Fruit fly (Drosophila melanogaster) whole organism, embryonic: ENCODE measurements around the gene CG17154.

Experiments used
- Aef1 ChIP-seq: fragments of 200-800 bp; sonication (Bioruptor generic); IDR thresholded peaks from 3 replicates; pipeline ENCODE4 v1.3.6; 2022; ENCODE audit warnings: missing biosample characterization, missing genetic modification characterization
- Asciz ChIP-seq: fragments of 200-800 bp; sonication (Bioruptor generic); optimal IDR thresholded peaks from 2 replicates; lab custom pipeline; 2017; ENCODE audit warnings: missing biosample characterization, mild to moderate bottlenecking, missing genetic modification characterization, missing genetic modification reagents
- Atf-2 ChIP-seq: fragments of 200-800 bp; sonication (Bioruptor generic); optimal IDR thresholded peaks from 2 replicates; lab custom pipeline; 2016; ENCODE audit warnings: missing biosample characterization, missing genetic modification characterization
- Awh ChIP-seq: fragments of 200-800 bp; sonication (Bioruptor generic); IDR thresholded peaks from 2 replicates; pipeline ENCODE4, ENCODE4 v1.3.6; 2022; ENCODE audit warnings: missing biosample characterization, missing genetic modification characterization
- Bgb ChIP-seq: fragments of 200-800 bp; sonication (Bioruptor generic); IDR thresholded peaks from 2 replicates; pipeline ENCODE4 v1.3.6; 2022; ENCODE audit warnings: missing biosample characterization, missing genetic modification characterization; ENCODE audit not compliant: partially characterized antibody
- Bteb2 ChIP-seq: fragments of 200-800 bp; sonication (Bioruptor generic); optimal IDR thresholded peaks from 2 replicates; lab custom pipeline; 2016; ENCODE audit warnings: missing biosample characterization, missing genetic modification characterization
- CG10431 ChIP-seq: fragments of 200-800 bp; sonication (Bioruptor generic); optimal IDR thresholded peaks from 3 replicates; lab custom pipeline; 2018; ENCODE audit warnings: missing biosample characterization, mild to moderate bottlenecking, missing genetic modification characterization
- CG11085 ChIP-seq: fragments of 200-800 bp; sonication (Bioruptor generic); IDR thresholded peaks from 2 replicates; pipeline ENCODE4 v1.3.6; 2022; ENCODE audit warnings: missing biosample characterization, missing genetic modification characterization
- CG14860 ChIP-seq: fragments of 200-800 bp; sonication (Bioruptor generic); IDR thresholded peaks from 3 replicates; pipeline ENCODE4 v1.3.6; 2022; ENCODE audit warnings: missing biosample characterization, missing genetic modification characterization; ENCODE audit not compliant: partially characterized antibody
- CG1529 ChIP-seq: fragments of 200-800 bp; sonication (Bioruptor generic); optimal IDR thresholded peaks from 3 replicates; lab custom pipeline; 2018; ENCODE audit warnings: missing biosample characterization, missing genetic modification characterization
- CG16815 ChIP-seq: fragments of 200-800 bp; sonication (Bioruptor generic); optimal IDR thresholded peaks from 3 replicates; lab custom pipeline; 2017; ENCODE audit warnings: missing biosample characterization, mild to moderate bottlenecking, missing genetic modification characterization
- CG16863 ChIP-seq: fragments of 200-800 bp; sonication (Bioruptor generic); optimal IDR thresholded peaks from 3 replicates; lab custom pipeline; 2016; ENCODE audit warnings: missing biosample characterization, missing genetic modification characterization
- CG17361 ChIP-seq: fragments of 200-800 bp; sonication (Bioruptor generic); IDR thresholded peaks from 3 replicates; pipeline ENCODE4 v1.3.6; 2022; ENCODE audit warnings: missing biosample characterization, missing genetic modification characterization
- CG31224 ChIP-seq: fragments of 200-800 bp; sonication (Bioruptor generic); IDR thresholded peaks from 2 replicates; pipeline ENCODE4 v1.3.6; 2022; ENCODE audit warnings: missing biosample characterization, missing genetic modification characterization
- CG3281 ChIP-seq: fragments of 200-800 bp; sonication (Bioruptor generic); optimal IDR thresholded peaks from 3 replicates; lab custom pipeline; 2017; ENCODE audit warnings: missing biosample characterization, mild to moderate bottlenecking, missing genetic modification characterization
- CG3847 ChIP-seq: fragments of 200-800 bp; sonication (Bioruptor generic); IDR thresholded peaks from 2 replicates; pipeline ENCODE4 v1.3.6; 2022; ENCODE audit warnings: missing biosample characterization, missing genetic modification characterization
- CG3995 ChIP-seq: fragments of 200-800 bp; sonication (Bioruptor generic); optimal IDR thresholded peaks from 3 replicates; lab custom pipeline; 2016; ENCODE audit warnings: missing biosample characterization, missing genetic modification characterization
- CG4854 ChIP-seq: fragments of 200-800 bp; sonication (Bioruptor generic); optimal IDR thresholded peaks from 2 replicates; lab custom pipeline; 2016; ENCODE audit warnings: missing biosample characterization, missing genetic modification characterization, inconsistent platforms
- CG6254 ChIP-seq: fragments of 200-800 bp; sonication (Bioruptor generic); optimal IDR thresholded peaks from 3 replicates; lab custom pipeline; 2017; ENCODE audit warnings: mild to moderate bottlenecking, missing biosample characterization, missing genetic modification reagents, missing genetic modification characterization
- CG6683 ChIP-seq: fragments of 200-800 bp; sonication (Bioruptor generic); optimal IDR thresholded peaks from 2 replicates; lab custom pipeline; 2017; ENCODE audit warnings: missing biosample characterization, mild to moderate bottlenecking, missing genetic modification characterization, missing genetic modification reagents
- CG9727 ChIP-seq: fragments of 200-800 bp; sonication (Bioruptor generic); optimal IDR thresholded peaks from 3 replicates; lab custom pipeline; 2017; ENCODE audit warnings: missing biosample characterization, mild to moderate bottlenecking, missing genetic modification characterization
- Deaf1 ChIP-seq: fragments of 200-800 bp; optimal IDR thresholded peaks from 3 replicates; lab custom pipeline; 2019; ENCODE audit warnings: missing biosample characterization, mild to moderate bottlenecking, missing genetic modification characterization, moderate library complexity
- Drgx ChIP-seq: fragments of 200-800 bp; sonication (Bioruptor generic); IDR thresholded peaks from 2 replicates; pipeline ENCODE4 v1.3.6; 2022; ENCODE audit warnings: missing biosample characterization, missing genetic modification characterization
- Gug ChIP-seq: fragments of 200-800 bp; sonication (Bioruptor generic); IDR thresholded peaks from 4 replicates; pipeline ENCODE4 v1.3.6; 2022; ENCODE audit warnings: missing biosample characterization, missing genetic modification characterization
- HHEX ChIP-seq: fragments of 200-800 bp; sonication (Bioruptor generic); optimal IDR thresholded peaks from 3 replicates; lab custom pipeline; 2017; ENCODE audit warnings: missing biosample characterization, mild to moderate bottlenecking, missing genetic modification characterization, missing genetic modification reagents
- Mad ChIP-seq: fragments of 200-800 bp; sonication (Bioruptor generic); optimal IDR thresholded peaks from 2 replicates; lab custom pipeline; 2016; ENCODE audit warnings: missing biosample characterization, missing genetic modification characterization
- Opbp ChIP-seq: fragments of 200-800 bp; sonication (Bioruptor generic); IDR thresholded peaks from 3 replicates; pipeline ENCODE4 v1.3.6; 2022; ENCODE audit warnings: missing biosample characterization, missing genetic modification characterization; ENCODE audit not compliant: partially characterized antibody
- Rx ChIP-seq: fragments of 200-800 bp; sonication (Bioruptor generic); IDR thresholded peaks from 2 replicates; pipeline ENCODE4 v1.3.6; 2022; ENCODE audit warnings: missing biosample characterization, missing genetic modification characterization
- Ssrp ChIP-seq: fragments of 200-800 bp; sonication (Bioruptor generic); optimal IDR thresholded peaks from 2 replicates; lab custom pipeline; 2018; ENCODE audit warnings: missing biosample characterization, mild to moderate bottlenecking, missing genetic modification characterization, moderate library complexity
- Xbp1 ChIP-seq: fragments of 200-800 bp; sonication (Bioruptor generic); optimal IDR thresholded peaks from 3 replicates; lab custom pipeline; 2016; ENCODE audit warnings: missing biosample characterization, mild to moderate bottlenecking, missing genetic modification characterization
- Xrp1 ChIP-seq: fragments of 200-800 bp; sonication (Bioruptor generic); IDR thresholded peaks from 2 replicates; pipeline ENCODE4 v1.3.6; 2022; ENCODE audit warnings: missing biosample characterization, missing genetic modification characterization
- bsh ChIP-seq, 2 experiments: fragments of 200-800 bp; sonication (Bioruptor generic); optimal IDR thresholded peaks; 2 replicates each; lab custom pipeline; 2017 to 2018; ENCODE audit warnings: mild to moderate bottlenecking in 2 of 2, missing biosample characterization in 2 of 2, missing genetic modification characterization in 2 of 2, moderate library complexity in 1 of 2
- chif ChIP-seq, 2 experiments: fragments of 200-800 bp; sonication (Bioruptor generic); optimal IDR thresholded peaks; 3 replicates each; lab custom pipeline; 2016; ENCODE audit warnings: missing biosample characterization in 2 of 2, missing genetic modification characterization in 2 of 2
- crol ChIP-seq: fragments of 200-800 bp; sonication (Bioruptor generic); IDR thresholded peaks from 2 replicates; pipeline ENCODE4 v1.3.6; 2022; ENCODE audit warnings: missing biosample characterization, missing genetic modification characterization
- dan ChIP-seq: fragments of 200-800 bp; sonication (Bioruptor generic); IDR thresholded peaks from 2 replicates; pipeline ENCODE4 v1.3.6; 2022; ENCODE audit warnings: missing biosample characterization, missing genetic modification characterization
- fd102C ChIP-seq: fragments of 200-800 bp; sonication (Bioruptor generic); optimal IDR thresholded peaks from 2 replicates; lab custom pipeline; 2018; ENCODE audit warnings: missing biosample characterization, mild to moderate bottlenecking, missing genetic modification characterization, moderate library complexity
- lov ChIP-seq, 2 experiments: fragments of 200-800 bp in 1 of 2; fragments of >200 bp in 1 of 2; sonication (Bioruptor generic) in 1 of 2; IDR thresholded peaks in 1 of 2; optimal IDR thresholded peaks in 1 of 2; 2 replicates in 1 of 2; 3 replicates in 1 of 2; pipeline versions ENCODE4 v1.3.6 to Lab custom; 2017 to 2022; ENCODE audit warnings: missing biosample characterization in 1 of 2, missing genetic modification characterization in 1 of 2
- mld ChIP-seq: fragments of 200-800 bp; sonication (Bioruptor generic); IDR thresholded peaks from 3 replicates; pipeline ENCODE4 v1.3.6; 2022; ENCODE audit warnings: missing biosample characterization, missing genetic modification characterization; ENCODE audit not compliant: partially characterized antibody
- nom ChIP-seq: fragments of 200-800 bp; sonication (Bioruptor generic); optimal IDR thresholded peaks from 2 replicates; lab custom pipeline; 2017; ENCODE audit warnings: missing biosample characterization, missing genetic modification characterization, mild to moderate bottlenecking, moderate library complexity, missing genetic modification reagents
- org-1 ChIP-seq: fragments of 200-800 bp; sonication (Bioruptor generic); optimal IDR thresholded peaks from 2 replicates; lab custom pipeline; 2017; ENCODE audit warnings: missing biosample characterization, missing genetic modification characterization
- peb ChIP-seq: fragments of 200-800 bp; sonication (Bioruptor generic); IDR thresholded peaks from 2 replicates; pipeline ENCODE4 v1.3.6; 2022; ENCODE audit warnings: missing biosample characterization, missing genetic modification characterization
- sc ChIP-seq, 3 experiments: fragments of >200 bp in 2 of 3; fragments of 200-800 bp in 1 of 3; sonication (Bioruptor generic) in 1 of 3; optimal IDR thresholded peaks; 2 replicates in 2 of 3; 3 replicates in 1 of 3; lab custom pipeline; 2017; ENCODE audit warnings: mild to moderate bottlenecking in 1 of 3, missing biosample characterization in 1 of 3, missing genetic modification characterization in 1 of 3, missing genetic modification reagents in 1 of 3
- scrt ChIP-seq: fragments of 200-800 bp; sonication (Bioruptor generic); optimal IDR thresholded peaks from 2 replicates; lab custom pipeline; 2018; ENCODE audit warnings: missing biosample characterization, mild to moderate bottlenecking, missing genetic modification characterization, moderate library complexity
- slbo ChIP-seq: fragments of 200-800 bp; sonication (Bioruptor generic); IDR thresholded peaks from 2 replicates; pipeline ENCODE4 v1.3.6; 2022; ENCODE audit warnings: missing biosample characterization, missing genetic modification characterization
- slou ChIP-seq: fragments of 200-800 bp; sonication (Bioruptor generic); optimal IDR thresholded peaks from 3 replicates; lab custom pipeline; 2016; ENCODE audit warnings: missing biosample characterization, missing genetic modification characterization
- tap ChIP-seq: fragments of 200-800 bp; optimal IDR thresholded peaks from 3 replicates; lab custom pipeline; 2019; ENCODE audit warnings: missing biosample characterization, mild to moderate bottlenecking, missing genetic modification characterization, moderate library complexity
- tin ChIP-seq: fragments of 200-800 bp; sonication (Bioruptor generic); optimal IDR thresholded peaks from 3 replicates; lab custom pipeline; 2016; ENCODE audit warnings: missing biosample characterization, missing genetic modification characterization
- unc-4 ChIP-seq: fragments of 200-800 bp; sonication (Bioruptor generic); IDR thresholded peaks from 2 replicates; pipeline ENCODE4 v1.3.6; 2022; ENCODE audit warnings: missing biosample characterization, missing genetic modification characterization; ENCODE audit not compliant: partially characterized antibody
- z ChIP-seq: fragments of 200-800 bp; sonication (Bioruptor generic); IDR thresholded peaks from 3 replicates; pipeline ENCODE4 v1.3.6; 2022; ENCODE audit warnings: missing biosample characterization, missing genetic modification characterization

The CG17154 gene

DNA sequence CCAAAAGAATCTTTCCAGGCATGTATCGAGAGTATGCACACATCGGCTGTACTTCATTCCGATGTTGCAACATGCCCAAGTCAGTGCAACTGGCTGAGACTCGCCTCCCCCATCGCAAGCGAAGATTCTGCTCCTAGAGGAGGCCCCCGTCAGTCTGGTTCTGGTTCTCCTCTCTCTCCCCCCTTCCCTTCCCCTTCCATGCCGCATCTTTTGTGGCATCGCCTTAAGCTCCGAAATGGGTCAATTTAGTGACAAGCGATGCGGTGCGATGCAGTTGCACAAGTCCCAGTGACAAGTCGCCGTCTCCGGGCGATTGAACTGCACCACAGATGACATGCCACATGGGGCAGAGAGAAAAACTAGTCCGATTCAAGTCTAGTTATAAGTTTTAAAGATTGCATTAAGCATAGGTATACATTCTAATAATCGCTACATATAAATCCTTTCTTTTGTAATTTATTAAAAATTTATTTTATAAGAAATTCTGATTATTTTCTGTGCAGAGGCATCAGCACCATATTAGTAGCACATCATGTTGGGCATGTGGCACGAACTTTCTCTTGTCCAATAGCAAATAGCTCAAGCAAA, 20.7 kb downstream of the CG17154 start:
- TF ChIP-seq Bgb (GFP tag; lab: Robert Waterston, UW): no peak
- no peak for TF ChIP-seq fd102C
- TF ChIP-seq Asciz: peak; percentile 4
- no peak for TF ChIP-seq CG14860 (GFP tag; lab: Robert Waterston, UW)
- no peak for TF ChIP-seq CG3847 (GFP tag; lab: Robert Waterston, UW)
- no peak for TF ChIP-seq Ssrp
- peak; percentile 33 for TF ChIP-seq nom (GFP tag; lab: Kevin White, UChicago)
- TF ChIP-seq CG16863 (GFP tag; lab: Kevin White, UChicago): no peak
- TF ChIP-seq CG11085 (GFP tag; lab: Robert Waterston, UW): no peak
- no peak for TF ChIP-seq tin (GFP tag; lab: Kevin White, UChicago)
- no peak for TF ChIP-seq Mad (GFP tag; lab: Kevin White, UChicago)
- TF ChIP-seq Aef1: no peak
- no peak for TF ChIP-seq CG10431
- no peak for TF ChIP-seq chif (GFP tag; optimal IDR thresholded peaks at IDR 0.05; lab: Kevin White, UChicago)
- no peak for TF ChIP-seq CG31224 (GFP tag; lab: Robert Waterston, UW)
- TF ChIP-seq Xbp1: no peak
- no peak for TF ChIP-seq CG4854 (GFP tag; lab: Kevin White, UChicago)
- no peak for TF ChIP-seq dan (GFP tag; lab: Robert Waterston, UW)
- TF ChIP-seq HHEX (GFP tag; lab: Kevin White, UChicago): no peak
- TF ChIP-seq CG3995 (GFP tag; lab: Kevin White, UChicago): no peak
- peak; percentile 4 for TF ChIP-seq CG6254
- TF ChIP-seq Atf-2: no peak
- no peak for TF ChIP-seq CG16815 (GFP tag; lab: Kevin White, UChicago)
- no peak for TF ChIP-seq Awh (GFP tag; lab: Robert Waterston, UW)
- no peak for TF ChIP-seq slou (GFP tag; lab: Kevin White, UChicago)
- TF ChIP-seq CG3281 (GFP tag; lab: Kevin White, UChicago): no peak
- no peak for TF ChIP-seq Opbp (GFP tag; lab: Robert Waterston, UW)
- TF ChIP-seq unc-4: no peak
- TF ChIP-seq CG1529 (GFP tag; lab: Kevin White, UChicago): no peak
- peak; percentile 60 for TF ChIP-seq Drgx
- TF ChIP-seq scrt (GFP tag; lab: Kevin White, UChicago): no peak
- TF ChIP-seq bsh (GFP tag; optimal IDR thresholded peaks at IDR 0.05; lab: Kevin White, UChicago): peak in 1 of 2 experiments; percentile 32
- TF ChIP-seq slbo (GFP tag; lab: Robert Waterston, UW): no peak
- TF ChIP-seq crol (GFP tag; lab: Robert Waterston, UW): peak; percentile 64
- TF ChIP-seq CG17361 (GFP tag; lab: Robert Waterston, UW): 0 out of 3 replicates have a peak, but pooled peaks have one; percentile 7
- TF ChIP-seq Deaf1 (tag; lab: Kevin White, UChicago): no peak
- TF ChIP-seq Bteb2 (GFP tag; lab: Kevin White, UChicago): no peak
- peak; percentile 30; the same call in 1 of the 2 replicates for TF ChIP-seq Xrp1
- TF ChIP-seq, all 482 proteins: peak for 8

DNA sequence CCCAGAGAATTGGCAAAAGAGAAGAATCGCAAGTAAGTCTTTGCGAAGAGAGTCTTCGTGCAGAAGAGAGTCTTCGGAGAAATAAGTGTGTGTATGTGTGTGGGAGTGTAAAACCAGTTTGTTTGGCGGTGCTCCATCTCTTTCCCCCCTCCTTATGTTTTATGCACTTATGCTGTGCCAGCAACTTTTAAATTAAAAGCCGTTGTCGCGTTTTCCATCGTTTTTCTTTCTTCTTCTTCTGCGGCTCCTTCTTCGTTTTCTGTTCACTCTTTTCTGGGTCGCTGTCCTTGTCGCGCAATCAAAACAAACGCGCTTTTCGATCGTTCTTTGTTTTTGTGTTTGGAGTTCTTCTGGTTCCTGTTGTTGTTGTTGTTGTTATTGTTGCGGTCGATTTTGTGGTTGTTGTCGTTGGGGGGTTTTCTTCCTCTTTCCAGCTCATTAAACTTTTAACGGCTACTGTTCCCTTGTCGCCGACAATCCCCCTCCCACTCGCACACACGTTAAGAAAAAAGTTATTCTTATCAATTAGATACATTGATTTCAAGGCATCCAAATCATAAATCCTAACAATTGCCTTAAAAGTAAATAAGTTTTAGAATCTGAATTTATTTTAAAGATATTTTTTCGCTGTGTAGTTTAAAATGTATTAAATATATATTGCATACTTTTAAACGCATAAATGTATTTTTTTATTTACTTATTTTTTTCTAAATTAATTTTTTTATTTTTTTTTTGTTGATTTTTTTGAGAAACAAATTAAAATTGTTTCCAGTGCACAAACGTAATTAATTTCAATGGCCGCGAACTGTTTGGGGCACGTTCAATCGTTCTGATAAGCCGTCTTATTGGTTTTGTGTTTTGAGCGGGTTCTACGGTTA, 22.9 kb downstream of the CG17154 start:
- TF ChIP-seq CG9727 (GFP tag; lab: Kevin White, UChicago) (peak; percentile 90), peb (GFP tag; lab: Robert Waterston, UW) (peak; percentile 34; the same call in 1 of the 2 replicates), z (GFP tag; lab: Robert Waterston, UW) (no peak), Gug (GFP tag; lab: Robert Waterston, UW) (0 out of 4 replicates have a peak, but pooled peaks have one; percentile 30), lov (optimal IDR thresholded peaks at IDR 0.05; lab: Kevin White, UChicago) (no peak), lov (GFP tag; IDR thresholded peaks at IDR 0.05; lab: Robert Waterston, UW) (no peak), mld (GFP tag; lab: Robert Waterston, UW) (no peak), sc (optimal IDR thresholded peaks at IDR 0.05; lab: Kevin White, UChicago) (no peak), sc (GFP tag; optimal IDR thresholded peaks at IDR 0.05; lab: Kevin White, UChicago) (peak; percentile 78), CG6683 (GFP tag; lab: Kevin White, UChicago) (peak; percentile 71), Rx (no peak), tap (tag; lab: Kevin White, UChicago) (peak; percentile 78), org-1 (peak; percentile 49)
